Worm (Caenorhabditis elegans) whole organism, L1 larva: ENCODE measurements around the gene csc-1.

Experiments used
- ama-1 ChIP-seq: fragments of 150-350 bp; optimal IDR thresholded peaks from 2 replicates; lab custom pipeline; 2014
- elt-3 ChIP-seq, 6 experiments: fragments of 150-350 bp in 1 of 6; sonication (generic microtip); optimal IDR thresholded peaks; 2 replicates each; lab custom pipeline; 2017 to 2018; ENCODE audit warnings: missing biosample characterization in 6 of 6, missing genetic modification characterization in 6 of 6, inconsistent platforms in 1 of 6
- fkh-10 ChIP-seq: sonication (generic microtip); optimal IDR thresholded peaks from 2 replicates; lab custom pipeline; 2017; ENCODE audit warnings: missing biosample characterization, missing genetic modification reagents, missing genetic modification characterization
- lin-39 ChIP-seq: fragments of 150-350 bp; optimal IDR thresholded peaks from 2 replicates; lab custom pipeline; 2014; ENCODE audit warnings: missing biosample characterization, missing genetic modification reagents, missing genetic modification characterization
- lir-3 ChIP-seq: sonication (generic microtip); optimal IDR thresholded peaks from 2 replicates; lab custom pipeline; 2016; ENCODE audit warnings: mild to moderate bottlenecking, missing genetic modification characterization, moderate library complexity, missing compliant biosample characterization; ENCODE audit not compliant: poor library complexity
- mdl-1 ChIP-seq, 2 experiments: fragments of 150-350 bp; optimal IDR thresholded peaks; 2 replicates each; lab custom pipeline; 2014 to 2017; ENCODE audit warnings: missing biosample characterization in 2 of 2, missing genetic modification characterization in 2 of 2, inconsistent platforms in 1 of 2
- nhr-237 ChIP-seq: fragments of 150-350 bp; optimal IDR thresholded peaks from 2 replicates; lab custom pipeline; 2014; ENCODE audit warnings: missing biosample characterization, missing genetic modification characterization
- pax-3 ChIP-seq: fragments of 200-800 bp; sonication (Bioruptor generic); optimal IDR thresholded peaks from 2 replicates; lab custom pipeline; 2018; ENCODE audit warnings: mild to moderate bottlenecking, missing genetic modification characterization, moderate library complexity, missing compliant biosample characterization
- pqm-1 ChIP-seq: sonication (generic microtip); optimal IDR thresholded peaks from 3 replicates; lab custom pipeline; 2017; ENCODE audit warnings: missing biosample characterization, missing genetic modification characterization
- unc-130 ChIP-seq: fragments of 150-350 bp; optimal IDR thresholded peaks from 2 replicates; lab custom pipeline; 2017; ENCODE audit warnings: missing biosample characterization, missing genetic modification characterization, inconsistent platforms
- vab-15 ChIP-seq: sonication (generic microtip); optimal IDR thresholded peaks from 2 replicates; lab custom pipeline; 2017; ENCODE audit warnings: missing genotype, mild to moderate bottlenecking, missing genetic modification characterization, missing compliant biosample characterization

- no peak for TF ChIP-seq elt-3 (tag; optimal IDR thresholded peaks at IDR 0.05; lab: Kevin White, UChicago)
- no peak for TF ChIP-seq pqm-1 (tag; lab: Kevin White, UChicago)
- no peak for TF ChIP-seq nhr-237 (tag; lab: Kevin White, UChicago)
- no peak for TF ChIP-seq ama-1
- TF ChIP-seq pax-3 (tag; lab: Kevin White, UChicago) = no peak
- no peak for TF ChIP-seq lin-39 (tag; lab: Kevin White, UChicago)
- no peak for TF ChIP-seq mdl-1 (tag; optimal IDR thresholded peaks at IDR 0.05; lab: Kevin White, UChicago)
- TF ChIP-seq unc-130 (tag; lab: Kevin White, UChicago) = no peak
- TF ChIP-seq vab-15 (tag; lab: Kevin White, UChicago) = no peak
- no peak for TF ChIP-seq fkh-10 (GFP tag; lab: Kevin White, UChicago)
- TF ChIP-seq lir-3 (tag; lab: Kevin White, UChicago) = no peak
These were observed 39.8 kb downstream of the csc-1 start for ce11 chrII:13636596-13636995.
